Comparison of ENCODE assay signal across 1 fruit fly cellular context in the genomic region with DNA sequence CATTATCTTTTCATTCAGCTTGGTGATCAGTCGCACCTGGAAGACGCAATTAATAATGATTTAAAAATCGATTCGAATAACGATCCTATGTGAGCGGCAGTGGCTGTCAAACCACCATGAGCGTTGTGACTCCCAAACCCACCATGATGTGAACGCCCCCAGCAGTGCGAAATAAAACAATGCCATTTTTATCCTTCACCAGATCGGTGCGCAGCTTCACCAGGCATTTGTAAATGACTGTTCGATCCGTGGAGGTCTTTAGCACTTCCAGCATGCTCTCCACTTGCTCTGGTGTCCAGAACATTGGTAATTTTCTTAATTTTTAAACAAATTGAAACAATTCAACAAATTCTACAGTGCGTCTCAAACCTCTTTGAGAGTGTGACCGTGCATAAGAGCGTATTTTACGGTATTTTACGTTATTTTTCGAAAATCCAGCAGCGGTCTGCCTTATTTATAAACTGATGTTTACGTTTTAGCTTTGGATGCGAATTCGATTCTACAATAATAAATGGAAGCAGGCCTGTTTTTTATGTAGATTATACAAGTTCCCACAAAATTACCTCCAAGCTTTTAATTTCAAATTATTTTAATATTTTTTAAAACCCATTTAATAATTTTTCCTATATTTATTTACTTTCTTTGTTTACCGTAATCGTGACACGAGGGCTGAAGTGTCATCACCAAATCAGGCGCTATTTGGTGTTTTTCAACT.
TF ChIP-seq lines count a peak whose summit lies in the region.

TSS of gene Rnb (minus strand) at position 389 of the 715 bp plus-strand sequence.
TSS of gene Drice (plus strand) at position 693 of the 715 bp plus-strand sequence.

TF ChIP-seq in whole organism, embryonic, 481 proteins besides CTCF, POLR2A, EP300 and RAD21 (continued from another document):
- TF ChIP-seq CG5953 (GFP tag; IDR thresholded peaks at IDR 0.05; lab: Robert Waterston, UW) (0 out of 2 replicates have a peak, but pooled peaks have one; percentile 6), Adf1 (GFP tag; IDR thresholded peaks at IDR 0.05; lab: Robert Waterston, UW) (no peak), gro (GFP tag; optimal IDR thresholded peaks at IDR 0.05; lab: Kevin White, UChicago) (no peak), CG2116 (GFP tag; optimal IDR thresholded peaks at IDR 0.05; lab: Kevin White, UChicago) (peak; percentile 58), CG10431 (GFP tag; optimal IDR thresholded peaks at IDR 0.05; lab: Kevin White, UChicago) (no peak), hbn (GFP tag; IDR thresholded peaks at IDR 0.05; lab: Robert Waterston, UW; ENCODE audit: partially characterized antibody) (peak; percentile 65), lab (GFP tag; optimal IDR thresholded peaks at IDR 0.05; lab: Kevin White, UChicago) (no peak), sima (GFP tag; optimal IDR thresholded peaks at IDR 0.05; lab: Kevin White, UChicago) (no peak), Mes4 (GFP tag; optimal IDR thresholded peaks at IDR 0.05; lab: Kevin White, UChicago) (no peak), E2f2 (GFP tag; IDR thresholded peaks at IDR 0.05; lab: Robert Waterston, UW) (peak; percentile 63), Mad (GFP tag; optimal IDR thresholded peaks at IDR 0.05; lab: Kevin White, UChicago) (peak; percentile 3)
